Worm (Caenorhabditis elegans): ENCODE results near the gene str-248.
"Not testable (repeated sequence)": the region's sequence is repeated elsewhere in the genome, so short reads cannot be mapped to it uniquely, and the experiment has no call there.

The str-248 gene

ce11 chrV:15661580-15661979, 32.1 kb upstream of the str-248 start:
- TF ChIP-seq tbx-11 (GFP tag; IDR thresholded peaks at IDR 0.05) (no peak), ama-1 (optimal IDR thresholded peaks at IDR 0.05) (no peak), tra-4 (tag; optimal IDR thresholded peaks at IDR 0.05) (no peak), hmg-4 (GFP tag; optimal IDR thresholded peaks at IDR 0.05) (no peak), pes-1 (GFP tag; IDR thresholded peaks at IDR 0.05) (no peak), ceh-36 (tag; optimal IDR thresholded peaks at IDR 0.05) (no peak), sea-1 (GFP tag; conservative IDR thresholded peaks at IDR 0.05) (no peak), tbx-37 (GFP tag; conservative IDR thresholded peaks at IDR 0.05) (no peak), ceh-13 (GFP tag; optimal IDR thresholded peaks at IDR 0.05) (no peak), hnd-1 (tag; optimal IDR thresholded peaks at IDR 0.05) (no peak), scrt-1 (GFP tag; IDR thresholded peaks at IDR 0.05) (no peak), ets-7 (tag; optimal IDR thresholded peaks at IDR 0.05) (no peak), B0310.2 (tag; optimal IDR thresholded peaks at IDR 0.05) (no peak), F13C5.2 (tag; optimal IDR thresholded peaks at IDR 0.05) (no peak), flt-1 (GFP tag; IDR thresholded peaks at IDR 0.05) (no peak), hmbx-1 (tag; optimal IDR thresholded peaks at IDR 0.05) (no peak), aly-1 (tag; optimal IDR thresholded peaks at IDR 0.05) (no peak)

DNA sequence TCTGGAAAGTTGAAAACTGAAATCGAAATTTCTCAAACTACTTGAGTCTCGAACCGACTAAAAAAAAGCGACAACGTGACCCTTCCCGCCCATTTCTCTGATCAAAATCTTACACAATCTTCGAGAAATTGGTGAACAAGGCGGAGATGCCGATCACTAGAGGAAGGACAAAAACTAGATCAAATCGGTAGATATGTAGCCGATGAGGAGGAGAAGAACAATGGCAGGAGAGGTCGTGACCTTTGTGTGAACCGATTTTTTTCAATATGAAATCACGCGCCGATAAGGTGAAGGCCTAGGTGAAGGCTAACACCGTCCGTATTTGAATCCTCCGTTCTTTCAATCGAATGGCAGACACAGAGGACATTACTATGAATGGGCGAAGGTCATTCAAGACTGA, 31.6 kb upstream of the str-248 start:
- TF ChIP-seq hmbx-1 (tag; optimal IDR thresholded peaks at IDR 0.05) (no peak), aly-1 (tag; optimal IDR thresholded peaks at IDR 0.05) (no peak), sea-1 (GFP tag; conservative IDR thresholded peaks at IDR 0.05) (no peak), scrt-1 (GFP tag; IDR thresholded peaks at IDR 0.05) (no peak), F13C5.2 (tag; optimal IDR thresholded peaks at IDR 0.05) (no peak), tbx-37 (GFP tag; conservative IDR thresholded peaks at IDR 0.05) (no peak), hnd-1 (tag; optimal IDR thresholded peaks at IDR 0.05) (no peak), tra-4 (tag; optimal IDR thresholded peaks at IDR 0.05) (no peak), ceh-36 (tag; optimal IDR thresholded peaks at IDR 0.05) (no peak), B0310.2 (tag; optimal IDR thresholded peaks at IDR 0.05) (no peak)

DNA sequence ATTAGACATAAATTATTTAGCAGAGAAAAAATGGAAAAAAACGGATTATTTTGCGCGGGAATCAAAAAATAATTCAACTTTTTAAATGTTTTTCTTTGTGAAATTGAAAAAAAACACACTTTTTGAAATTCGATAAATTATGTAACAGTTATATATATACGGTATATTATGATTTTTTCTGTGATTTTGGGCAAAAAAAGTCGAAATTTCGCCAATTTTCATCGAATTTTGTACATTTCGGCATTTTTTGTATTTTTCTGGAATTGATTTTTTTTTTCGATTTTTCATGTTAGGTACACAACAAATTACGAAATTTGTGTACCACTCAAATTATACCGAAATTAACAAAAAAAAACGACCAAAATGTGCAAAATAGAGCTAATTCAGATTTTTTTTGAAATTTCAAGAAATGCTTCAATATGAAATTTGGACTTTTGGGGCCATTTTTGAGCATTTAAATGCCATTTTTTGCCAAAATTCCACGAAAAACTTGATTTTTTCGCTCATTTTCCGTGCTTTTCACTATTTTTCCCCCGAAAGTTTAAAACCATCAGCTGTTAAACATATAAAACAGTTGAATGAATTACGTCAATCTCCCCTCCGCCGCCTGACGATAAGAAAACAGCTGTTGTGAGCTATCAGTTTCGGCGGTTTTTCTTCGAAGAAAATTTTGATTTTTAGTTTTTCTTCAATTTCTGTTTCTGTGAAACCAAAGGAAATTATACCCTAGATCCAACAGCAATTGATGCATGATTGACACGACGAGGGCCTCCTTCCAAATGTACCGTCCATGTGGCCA, 29.0 kb upstream of the str-248 start:
- TF ChIP-seq tbx-37 (GFP tag; conservative IDR thresholded peaks at IDR 0.05), result no peak
- TF ChIP-seq scrt-1 (GFP tag; IDR thresholded peaks at IDR 0.05), result no peak
- TF ChIP-seq F13C5.2 (tag; optimal IDR thresholded peaks at IDR 0.05), result no peak
- no peak for TF ChIP-seq ceh-36 (tag; optimal IDR thresholded peaks at IDR 0.05)
- no peak for TF ChIP-seq ama-1 (optimal IDR thresholded peaks at IDR 0.05)
- TF ChIP-seq hnd-1 (tag; optimal IDR thresholded peaks at IDR 0.05), result no peak
- no peak for TF ChIP-seq flt-1 (GFP tag; IDR thresholded peaks at IDR 0.05)
- TF ChIP-seq hmbx-1 (tag; optimal IDR thresholded peaks at IDR 0.05), result no peak
- TF ChIP-seq tra-4 (tag; optimal IDR thresholded peaks at IDR 0.05), result no peak
- no peak for TF ChIP-seq ets-7 (tag; optimal IDR thresholded peaks at IDR 0.05)
- TF ChIP-seq ceh-13 (GFP tag; optimal IDR thresholded peaks at IDR 0.05), result no peak
- no peak for TF ChIP-seq aly-1 (tag; optimal IDR thresholded peaks at IDR 0.05)
- no peak for TF ChIP-seq pes-1 (GFP tag; IDR thresholded peaks at IDR 0.05)
- no peak for TF ChIP-seq hmg-4 (GFP tag; optimal IDR thresholded peaks at IDR 0.05)

ce11 chrV:15654124-15654523, 24.7 kb upstream of the str-248 start, which contains the start of gene F53E4.2:
F53E4.2 (plus strand) TSS chrV:15654424.
- no peak for TF ChIP-seq ama-1 (optimal IDR thresholded peaks at IDR 0.05)
- TF ChIP-seq ets-7 (tag; optimal IDR thresholded peaks at IDR 0.05), result no peak
- TF ChIP-seq pes-1 (GFP tag; IDR thresholded peaks at IDR 0.05), result no peak
- TF ChIP-seq hmg-4 (GFP tag; optimal IDR thresholded peaks at IDR 0.05), result no peak
- TF ChIP-seq tra-4 (tag; optimal IDR thresholded peaks at IDR 0.05), result no peak
- no peak for TF ChIP-seq B0310.2 (tag; optimal IDR thresholded peaks at IDR 0.05)
- no peak for TF ChIP-seq tbx-11 (GFP tag; IDR thresholded peaks at IDR 0.05)
- no peak for TF ChIP-seq tbx-37 (GFP tag; conservative IDR thresholded peaks at IDR 0.05)
- TF ChIP-seq hmbx-1 (tag; optimal IDR thresholded peaks at IDR 0.05), result no peak
- no peak for TF ChIP-seq hnd-1 (tag; optimal IDR thresholded peaks at IDR 0.05)
- no peak for TF ChIP-seq ceh-36 (tag; optimal IDR thresholded peaks at IDR 0.05)
- TF ChIP-seq flt-1 (GFP tag; IDR thresholded peaks at IDR 0.05), result no peak
- no peak for TF ChIP-seq scrt-1 (GFP tag; IDR thresholded peaks at IDR 0.05)
- no peak for TF ChIP-seq sea-1 (GFP tag; conservative IDR thresholded peaks at IDR 0.05)
- TF ChIP-seq F13C5.2 (tag; optimal IDR thresholded peaks at IDR 0.05), result no peak
- no peak for TF ChIP-seq ceh-13 (GFP tag; optimal IDR thresholded peaks at IDR 0.05)
- no peak for TF ChIP-seq aly-1 (tag; optimal IDR thresholded peaks at IDR 0.05)

ce11 chrV:15652147-15652546, 22.7 kb upstream of the str-248 start:
- TF ChIP-seq hnd-1 (tag; optimal IDR thresholded peaks at IDR 0.05) (no peak), flt-1 (GFP tag; IDR thresholded peaks at IDR 0.05) (no peak), aly-1 (tag; optimal IDR thresholded peaks at IDR 0.05) (no peak), ceh-13 (GFP tag; optimal IDR thresholded peaks at IDR 0.05) (no peak), B0310.2 (tag; optimal IDR thresholded peaks at IDR 0.05) (no peak), pes-1 (GFP tag; IDR thresholded peaks at IDR 0.05) (no peak), sea-1 (GFP tag; conservative IDR thresholded peaks at IDR 0.05) (no peak)

ce11 chrV:15650167-15650566, 20.7 kb upstream of the str-248 start, which contains the start of gene sru-42:
sru-42 (plus strand) TSS chrV:15650467.
- no peak for TF ChIP-seq tra-4 (tag; optimal IDR thresholded peaks at IDR 0.05)

ce11 chrV:15647536-15648085, 18.2 kb upstream of the str-248 start, which contains the start of the genes C55A1.7 and C55A1.6:
C55A1.7 (minus strand) TSS chrV:15647636.
C55A1.6 (plus strand) TSS chrV:15648035.
- not testable (repeated sequence) for TF ChIP-seq scrt-1 (GFP tag; IDR thresholded peaks at IDR 0.05); ama-1 (optimal IDR thresholded peaks at IDR 0.05); sea-1 (GFP tag; conservative IDR thresholded peaks at IDR 0.05)
